Fruit fly (Drosophila melanogaster): Measurements from ENCODE around the gene Rpp14b.

DNA sequence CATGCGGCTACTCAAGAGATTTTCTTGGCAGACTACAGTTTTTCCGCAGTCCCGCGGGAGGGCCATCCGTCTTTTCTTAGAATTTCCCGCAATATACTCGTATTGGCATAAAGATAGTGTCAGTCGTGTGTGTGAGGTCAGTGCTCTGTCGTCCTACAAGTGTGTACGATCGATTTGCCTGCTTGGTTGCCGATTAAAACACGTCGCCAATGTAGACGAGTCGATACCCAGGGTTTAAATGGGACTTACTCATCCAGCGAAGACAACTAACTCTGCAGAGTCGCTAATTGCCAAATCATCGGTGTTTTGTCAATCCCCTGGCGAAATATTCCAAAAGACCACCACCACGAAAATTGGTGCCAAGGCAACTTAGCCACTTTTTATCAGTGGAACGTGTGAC is 10.2 kb downstream of the Rpp14b start:
- TF ChIP-seq CG11902 (GFP tag; optimal IDR thresholded peaks at IDR 0.05), result no peak
- TF ChIP-seq svp (GFP tag), result no peak
- TF ChIP-seq Sox15 (GFP tag; optimal IDR thresholded peaks at IDR 0.05), result no peak
- TF ChIP-seq Blimp-1 (GFP tag; optimal IDR thresholded peaks at IDR 0.05), result no peak
- no peak for TF ChIP-seq lz (GFP tag; optimal IDR thresholded peaks at IDR 0.05)
- TF ChIP-seq Lpt (GFP tag; optimal IDR thresholded peaks at IDR 0.05), result no peak
- TF ChIP-seq CG1621 (tag; optimal IDR thresholded peaks at IDR 0.05), result no peak
- TF ChIP-seq CG16779 (tag; optimal IDR thresholded peaks at IDR 0.05), result no peak
- no peak for TF ChIP-seq fkh (GFP tag; optimal IDR thresholded peaks at IDR 0.05)
- no peak for TF ChIP-seq CG10631 (GFP tag; optimal IDR thresholded peaks at IDR 0.05)
- TF ChIP-seq net (GFP tag; optimal IDR thresholded peaks at IDR 0.05), result no peak
- no peak for TF ChIP-seq CG11294 (GFP tag; IDR thresholded peaks at IDR 0.05)

All from whole organism, prepupa.